Fruit fly (Drosophila melanogaster) whole organism: ENCODE data around the gene Nckx30C.

Source experiments
- CG8478 ChIP-seq: fragments of >200 bp; optimal IDR thresholded peaks from 2 replicates; lab custom pipeline; 2018; ENCODE audit warnings: inconsistent platforms
- Dll ChIP-seq: fragments of >200 bp; optimal IDR thresholded peaks from 2 replicates; lab custom pipeline; 2017
- EcR ChIP-seq, 2 experiments: fragments of >200 bp; optimal IDR thresholded peaks; 2 replicates each; lab custom pipeline; 2017; ENCODE audit warnings: missing biosample characterization in 2 of 2, missing genetic modification characterization in 2 of 2, missing genetic modification reagents in 2 of 2
- pan ChIP-seq: fragments of >200 bp; optimal IDR thresholded peaks from 2 replicates; lab custom pipeline; 2017
- psq ChIP-seq: fragments of >200 bp; optimal IDR thresholded peaks from 2 replicates; lab custom pipeline; 2017
- usp ChIP-seq: fragments of >200 bp; optimal IDR thresholded peaks from 2 replicates; lab custom pipeline; 2017; ENCODE audit warnings: missing biosample characterization, missing genetic modification characterization, mixed read lengths

Nckx30C gene

DNA sequence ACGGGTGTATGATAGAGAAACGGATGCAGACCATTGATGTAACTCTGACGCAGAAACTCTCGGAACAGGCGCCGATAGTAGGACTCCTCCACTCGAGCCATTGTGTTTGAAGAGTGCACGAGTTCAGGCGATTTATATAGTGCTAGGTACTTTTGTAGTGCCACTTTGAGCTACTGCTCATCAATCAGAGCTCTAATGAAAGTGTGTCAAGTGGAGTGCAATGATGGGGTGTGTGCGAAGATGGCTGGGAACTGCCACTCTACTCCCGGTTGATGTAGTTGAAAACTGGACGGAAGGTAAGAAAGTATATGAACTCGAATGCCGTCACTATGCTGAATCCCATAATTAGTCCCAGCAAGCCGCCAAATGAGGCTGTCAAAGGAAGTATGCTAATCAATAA, 24.6 kb upstream of the Nckx30C start, which contains the start of gene ppk18:
ppk18 (minus strand) TSS at position 101 of the 400 bp plus-strand sequence.
- no peak for TF ChIP-seq psq

DNA sequence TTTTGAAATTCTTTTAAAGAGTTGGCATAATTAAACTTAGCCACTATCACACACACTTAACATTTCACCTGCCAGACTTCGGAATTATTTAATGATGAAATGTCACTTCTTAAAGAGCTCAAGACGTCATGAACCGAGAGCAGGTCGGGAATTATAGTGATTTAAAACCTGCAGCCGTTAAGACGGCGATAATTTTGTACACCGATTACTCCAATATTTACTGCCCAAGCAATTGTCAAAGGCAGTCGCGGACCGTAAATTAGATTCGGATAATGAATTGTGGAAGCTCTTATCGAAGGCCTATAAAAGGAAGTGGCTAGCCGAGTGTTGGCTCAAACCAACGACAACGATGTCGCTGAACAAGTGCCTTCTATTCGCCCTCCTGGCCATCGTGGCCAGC, 22.4 kb upstream of the Nckx30C start, which contains the start of gene CG17633:
CG17633 (plus strand) TSS at position 326 of the 400 bp plus-strand sequence.
- TF ChIP-seq pan (lab: Kevin White, UChicago) (no peak), Dll (no peak), usp (GFP tag; lab: Kevin White, UChicago) (no peak), CG8478 (lab: Kevin White, UChicago) (no peak), psq (no peak), EcR (GFP tag; optimal IDR thresholded peaks at IDR 0.05; lab: Kevin White, UChicago) (no peak)

DNA sequence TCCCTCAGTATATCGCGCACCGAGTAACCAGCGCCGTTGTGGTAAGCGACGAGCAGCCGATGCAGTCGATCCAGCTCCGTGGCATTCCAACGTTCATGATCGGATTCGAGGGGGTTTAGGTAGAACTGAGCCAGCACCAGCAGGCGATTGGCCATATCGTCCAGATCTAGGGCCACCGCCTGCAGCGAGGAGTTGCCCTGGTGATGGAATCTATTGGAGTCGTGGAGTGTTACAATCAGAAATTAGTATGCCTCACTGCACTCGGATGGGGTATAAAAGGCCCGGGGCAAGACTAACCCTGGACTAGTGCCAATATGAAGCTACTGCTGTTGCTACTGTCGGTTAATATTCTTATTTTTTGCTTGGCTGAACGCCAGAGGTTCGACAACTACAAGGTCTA, 20.5 kb upstream of the Nckx30C start, which contains the start of gene CG4017:
CG4017 (plus strand) TSS at position 301 of the 400 bp plus-strand sequence.
- TF ChIP-seq pan (lab: Kevin White, UChicago) = no peak
- no peak for TF ChIP-seq EcR (GFP tag; optimal IDR thresholded peaks at IDR 0.05; lab: Kevin White, UChicago)
- TF ChIP-seq psq = no peak
- no peak for TF ChIP-seq usp (GFP tag; lab: Kevin White, UChicago)
- TF ChIP-seq Dll = no peak
- no peak for TF ChIP-seq CG8478 (lab: Kevin White, UChicago)

DNA sequence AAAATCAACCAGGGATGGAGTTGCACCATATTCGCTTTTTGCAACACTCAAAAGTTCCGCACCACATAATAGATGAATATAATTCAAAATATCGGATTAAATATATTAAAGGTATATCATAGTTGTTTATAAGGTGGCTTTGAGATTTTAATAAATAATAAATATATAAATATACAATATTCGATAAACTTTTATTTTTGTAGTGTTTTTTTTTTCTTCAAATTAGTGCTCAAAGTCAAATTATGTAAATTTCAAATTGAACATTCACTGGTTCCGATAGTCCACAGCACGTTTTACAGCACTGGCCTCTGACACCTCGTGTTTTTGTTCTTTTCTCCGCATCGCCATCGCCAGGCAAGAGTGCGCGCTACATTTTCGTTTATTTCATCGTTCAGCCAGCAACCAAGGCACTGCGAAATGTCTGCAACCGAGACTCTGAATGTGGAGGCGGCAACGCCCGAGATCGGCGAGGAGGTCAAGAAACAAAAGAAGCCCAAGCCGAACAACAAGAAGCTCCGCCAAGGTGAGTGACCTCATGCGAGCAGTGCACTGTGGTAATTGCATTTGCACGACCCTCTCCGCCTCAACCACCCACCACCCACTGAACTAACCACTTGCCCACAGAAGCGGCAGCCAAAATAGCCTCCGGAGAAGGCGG, 17.0 kb upstream of the Nckx30C start, which contains the start of the genes Taf11 and und:
Taf11 (minus strand) TSS at position 51 of the 658 bp plus-strand sequence.
und (plus strand) TSS at position 158 of the 658 bp plus-strand sequence.
- TF ChIP-seq pan (lab: Kevin White, UChicago) (no peak), CG8478 (lab: Kevin White, UChicago) (no peak), psq (no peak), EcR (GFP tag; optimal IDR thresholded peaks at IDR 0.05; lab: Kevin White, UChicago) (peak in 1 of 2 experiments; percentile 95), usp (GFP tag; lab: Kevin White, UChicago) (no peak)

DNA sequence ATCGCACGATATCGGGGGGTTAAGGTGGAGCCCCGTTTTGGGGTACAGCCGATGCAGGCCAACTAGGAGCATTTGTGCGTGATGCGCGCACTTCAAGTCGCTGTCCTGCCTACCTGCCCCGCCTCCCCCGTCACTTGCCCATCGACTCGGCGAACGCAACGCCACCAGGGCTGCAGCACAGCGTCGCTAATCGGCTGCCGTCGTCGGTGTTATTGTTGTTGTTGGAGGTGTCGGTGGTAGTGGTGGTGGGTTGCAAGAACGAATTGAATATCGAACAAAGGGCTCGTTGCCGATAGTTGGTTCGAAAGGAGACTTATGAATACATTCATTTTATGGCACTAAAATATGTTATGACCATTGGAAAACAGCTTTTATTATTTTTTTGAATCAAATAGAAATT, 12.6 kb upstream of the Nckx30C start:
- TF ChIP-seq pan (lab: Kevin White, UChicago) = no peak
- TF ChIP-seq usp (GFP tag; lab: Kevin White, UChicago) = no peak
- no peak for TF ChIP-seq Dll
- no peak for TF ChIP-seq psq
- TF ChIP-seq CG8478 (lab: Kevin White, UChicago) = no peak
- no peak for TF ChIP-seq EcR (GFP tag; optimal IDR thresholded peaks at IDR 0.05; lab: Kevin White, UChicago)

DNA sequence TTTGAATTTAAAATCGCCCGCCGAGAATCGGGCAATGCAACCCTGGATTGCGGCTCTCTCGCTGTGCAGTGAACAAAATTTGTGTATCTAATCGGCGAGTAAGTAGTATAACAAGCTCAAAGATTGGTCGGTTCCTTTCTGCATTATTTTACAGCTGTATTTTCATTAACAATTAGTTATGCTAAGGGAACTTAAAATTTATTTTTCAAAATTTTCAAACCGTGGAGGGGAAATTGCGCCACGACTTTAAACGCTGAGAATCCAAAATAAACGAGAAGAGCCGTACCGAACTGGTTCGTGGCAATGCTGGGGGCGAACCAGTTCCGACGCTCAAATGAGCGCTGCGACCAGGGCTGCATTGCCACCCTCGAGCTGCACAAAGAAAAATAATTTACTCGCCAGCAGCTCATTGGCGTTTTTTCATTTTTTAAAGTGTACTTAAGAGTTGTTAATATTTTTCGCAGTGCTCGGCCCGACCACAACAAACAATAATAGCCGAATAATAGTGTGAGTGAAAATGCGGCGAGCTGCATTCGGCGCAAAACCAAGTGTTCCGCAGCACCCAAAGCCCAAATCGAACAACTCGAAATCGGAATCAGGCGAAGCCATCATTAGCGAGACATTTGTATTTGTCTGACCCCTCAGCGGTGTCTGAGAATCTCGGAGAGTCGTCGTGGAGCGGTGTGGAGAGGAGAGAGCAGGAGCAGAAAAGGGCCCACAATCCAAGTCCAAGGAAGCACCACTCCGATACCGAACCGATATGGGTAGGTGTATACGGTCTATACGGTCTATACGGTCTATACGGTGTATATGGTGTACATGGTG, 11.9 kb upstream of the Nckx30C start, which contains the start of gene zf30C:
zf30C (plus strand) TSS at position 353 of the 825 bp plus-strand sequence.
- TF ChIP-seq Dll (no peak), EcR (GFP tag; optimal IDR thresholded peaks at IDR 0.05; lab: Kevin White, UChicago) (no peak), usp (GFP tag; lab: Kevin White, UChicago) (no peak), pan (lab: Kevin White, UChicago) (no peak), psq (no peak), CG8478 (lab: Kevin White, UChicago) (no peak)

DNA sequence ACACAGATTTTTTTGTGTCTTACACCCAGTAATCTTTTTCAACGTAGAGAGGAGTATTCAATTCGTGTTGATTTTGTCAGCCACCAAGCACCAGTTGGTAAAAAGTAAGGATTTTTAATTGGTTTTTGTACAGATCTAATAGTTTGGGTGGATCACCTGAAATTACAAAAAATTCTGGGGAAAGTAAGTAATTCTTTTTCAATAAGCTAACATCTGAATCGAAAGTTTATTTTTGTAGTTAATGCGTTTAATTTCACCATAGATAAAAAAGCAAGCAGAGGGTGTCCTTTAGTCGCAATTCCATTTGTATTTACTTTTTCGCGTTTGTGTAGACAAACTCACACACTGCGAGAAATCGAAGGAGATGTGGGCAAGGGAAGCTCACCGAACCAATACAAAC, 8.5 kb upstream of the Nckx30C start:
- no peak for TF ChIP-seq pan (lab: Kevin White, UChicago)
- no peak for TF ChIP-seq CG8478 (lab: Kevin White, UChicago)
- no peak for TF ChIP-seq usp (GFP tag; lab: Kevin White, UChicago)
- TF ChIP-seq EcR (GFP tag; optimal IDR thresholded peaks at IDR 0.05; lab: Kevin White, UChicago) = no peak
- no peak for TF ChIP-seq psq

DNA sequence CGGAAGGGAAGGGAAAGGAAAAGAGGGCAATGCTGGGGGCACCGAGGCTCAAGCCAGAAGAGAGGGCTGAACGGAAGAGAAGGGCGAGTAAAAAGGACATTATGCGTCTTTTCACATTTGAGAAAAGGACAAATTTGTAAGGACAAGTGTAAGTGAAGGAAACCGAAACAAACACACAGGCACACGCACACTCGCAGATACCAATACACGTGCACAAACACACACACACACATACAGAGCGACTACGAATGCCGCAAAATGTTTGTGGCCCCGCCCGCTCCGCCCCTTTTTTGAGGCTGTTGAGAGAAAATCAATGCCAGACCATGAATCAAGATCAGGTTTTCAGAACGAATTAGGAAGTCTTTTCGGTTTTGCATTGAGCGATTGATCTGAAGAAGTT, 7.1 kb upstream of the Nckx30C start:
- TF ChIP-seq psq = no peak
- no peak for TF ChIP-seq pan (lab: Kevin White, UChicago)
- no peak for TF ChIP-seq usp (GFP tag; lab: Kevin White, UChicago)
- TF ChIP-seq EcR (GFP tag; optimal IDR thresholded peaks at IDR 0.05; lab: Kevin White, UChicago) = no peak
- TF ChIP-seq CG8478 (lab: Kevin White, UChicago) = no peak
- no peak for TF ChIP-seq Dll

DNA sequence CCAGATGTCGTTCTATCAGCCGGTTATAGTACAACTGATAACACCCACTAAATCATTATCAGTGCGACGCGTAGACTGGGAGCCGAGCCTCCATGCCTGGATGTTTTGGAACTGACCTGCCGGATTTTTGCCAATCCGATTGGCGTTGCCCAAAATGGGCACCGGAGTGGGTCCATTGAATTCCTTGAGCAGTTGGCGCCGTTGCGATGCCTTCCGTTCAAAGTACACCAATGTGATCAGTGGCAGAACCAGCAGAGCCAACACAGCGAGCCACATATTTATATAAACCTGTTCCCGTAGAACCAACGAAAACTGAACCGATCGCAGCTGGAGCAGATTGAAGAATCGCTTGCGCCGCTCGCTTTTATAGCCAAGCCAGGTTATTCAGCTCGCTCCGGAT, 3.5 kb upstream of the Nckx30C start, which contains the start of gene Cyp4e3:
Cyp4e3 (minus strand) TSS at position 327 of the 400 bp plus-strand sequence.
- TF ChIP-seq EcR (GFP tag; optimal IDR thresholded peaks at IDR 0.05; lab: Kevin White, UChicago) = no peak
- no peak for TF ChIP-seq psq
- TF ChIP-seq Dll = no peak
- TF ChIP-seq usp (GFP tag; lab: Kevin White, UChicago) = no peak
- TF ChIP-seq pan (lab: Kevin White, UChicago) = no peak
- TF ChIP-seq CG8478 (lab: Kevin White, UChicago) = no peak

DNA sequence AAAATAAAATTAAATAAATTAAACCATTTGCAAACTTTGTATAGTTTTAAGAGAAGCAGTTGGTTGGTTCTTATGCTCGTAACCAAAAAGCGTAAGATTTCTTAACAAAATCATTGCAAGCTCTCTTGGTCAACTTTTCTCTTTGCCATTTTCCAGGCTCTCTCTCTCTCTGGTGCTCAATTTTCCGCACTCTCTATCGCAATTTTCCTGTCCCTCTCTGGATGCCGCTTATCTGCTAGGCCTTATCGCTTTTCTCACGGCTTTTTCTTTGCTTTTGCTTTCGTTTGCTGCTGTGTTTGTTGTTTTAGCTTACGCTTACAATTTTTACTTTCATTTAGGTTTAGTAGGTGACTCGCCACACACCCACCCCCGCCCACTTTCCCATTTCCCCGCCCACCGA, 1.7 kb downstream of the Nckx30C start:
- TF ChIP-seq EcR (GFP tag; optimal IDR thresholded peaks at IDR 0.05; lab: Kevin White, UChicago) (no peak), usp (GFP tag; lab: Kevin White, UChicago) (no peak), pan (lab: Kevin White, UChicago) (no peak)

DNA sequence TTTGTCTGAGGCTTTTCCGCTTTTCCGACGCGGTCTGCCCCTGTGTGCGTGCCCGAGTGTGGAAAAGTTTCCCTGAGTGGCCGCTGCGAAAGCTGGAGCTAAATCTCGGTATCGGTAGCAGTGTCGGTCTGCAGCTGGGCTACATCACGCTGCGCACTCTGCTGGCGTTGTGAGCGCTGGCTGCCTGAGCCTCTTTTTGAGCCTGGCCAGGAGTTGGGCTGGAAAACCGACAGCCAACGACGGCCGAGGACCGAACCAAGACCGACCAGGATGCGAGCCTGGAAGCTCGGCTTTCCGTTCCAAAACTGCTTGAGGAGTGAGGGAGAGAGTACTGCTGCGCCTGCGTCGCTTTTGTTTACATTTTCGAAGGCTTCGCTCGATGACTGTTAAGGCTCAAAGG, 2.5 kb downstream of the Nckx30C start:
- TF ChIP-seq psq (no peak), pan (lab: Kevin White, UChicago) (no peak), Dll (no peak), usp (GFP tag; lab: Kevin White, UChicago) (no peak), EcR (GFP tag; optimal IDR thresholded peaks at IDR 0.05; lab: Kevin White, UChicago) (no peak), CG8478 (lab: Kevin White, UChicago) (no peak)

DNA sequence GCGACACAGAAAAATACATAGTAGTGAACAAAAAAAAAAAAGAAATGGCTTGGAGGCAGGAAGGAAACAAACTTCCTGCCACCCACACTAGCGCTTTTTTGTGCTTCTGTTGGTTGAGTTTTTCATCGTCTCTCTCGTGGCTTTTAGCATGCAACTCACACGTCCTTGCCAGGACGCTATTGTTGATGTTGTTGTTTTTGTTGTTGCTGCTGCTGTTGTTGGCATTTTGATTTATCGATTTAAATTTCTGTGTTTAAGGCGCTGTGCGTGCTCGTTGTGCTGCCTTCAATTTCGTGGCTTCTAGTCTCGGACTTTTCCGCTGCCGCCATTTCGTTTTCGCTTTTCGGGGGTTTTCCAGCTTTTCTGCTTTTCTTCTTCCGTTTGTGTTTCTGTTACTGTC, 6.6 kb downstream of the Nckx30C start:
- TF ChIP-seq usp (GFP tag; lab: Kevin White, UChicago) (no peak), pan (lab: Kevin White, UChicago) (no peak), EcR (GFP tag; optimal IDR thresholded peaks at IDR 0.05; lab: Kevin White, UChicago) (no peak), CG8478 (lab: Kevin White, UChicago) (no peak), Dll (no peak), psq (no peak)
